Fruit fly (Drosophila melanogaster) whole organism, embryonic: ENCODE measurements around the gene bb8.

Experiments used
- CG10321 ChIP-seq: fragments of 200-800 bp; sonication (Bioruptor generic); IDR thresholded peaks from 2 replicates; pipeline ENCODE4 v1.3.6; 2022; ENCODE audit warnings: missing biosample characterization, missing genetic modification characterization
- CG11093 ChIP-seq: fragments of 200-800 bp; sonication (Bioruptor generic); IDR thresholded peaks from 3 replicates; pipeline ENCODE4 v1.3.6; 2022; ENCODE audit warnings: missing biosample characterization, missing genetic modification characterization
- CG11504 ChIP-seq: fragments of 200-800 bp; sonication (Bioruptor generic); optimal IDR thresholded peaks from 3 replicates; lab custom pipeline; 2019; ENCODE audit warnings: missing biosample characterization, mild to moderate bottlenecking, missing genetic modification characterization, moderate library complexity
- CG11695 ChIP-seq: fragments of 200-800 bp; sonication (Bioruptor generic); IDR thresholded peaks from 3 replicates; pipeline ENCODE4 v1.3.6; 2022; ENCODE audit warnings: missing biosample characterization, missing genetic modification characterization
- CG14860 ChIP-seq: fragments of 200-800 bp; sonication (Bioruptor generic); IDR thresholded peaks from 3 replicates; pipeline ENCODE4 v1.3.6; 2022; ENCODE audit warnings: missing biosample characterization, missing genetic modification characterization; ENCODE audit not compliant: partially characterized antibody
- CG14965 ChIP-seq: fragments of 200-800 bp; sonication (Bioruptor generic); optimal IDR thresholded peaks from 2 replicates; lab custom pipeline; 2016; ENCODE audit warnings: missing biosample characterization, missing genetic modification characterization, borderline replicate concordance
- CG15073 ChIP-seq: fragments of 200-800 bp; sonication (Bioruptor generic); optimal IDR thresholded peaks from 2 replicates; lab custom pipeline; 2016; ENCODE audit warnings: missing biosample characterization, missing genetic modification characterization
- CG17361 ChIP-seq: fragments of 200-800 bp; sonication (Bioruptor generic); IDR thresholded peaks from 3 replicates; pipeline ENCODE4 v1.3.6; 2022; ENCODE audit warnings: missing biosample characterization, missing genetic modification characterization
- CG17385 ChIP-seq: fragments of 200-800 bp; sonication (Bioruptor generic); optimal IDR thresholded peaks from 3 replicates; lab custom pipeline; 2018; ENCODE audit warnings: missing biosample characterization, mild to moderate bottlenecking, missing genetic modification characterization
- CG18262 ChIP-seq: fragments of 200-800 bp; optimal IDR thresholded peaks from 3 replicates; lab custom pipeline; 2019; ENCODE audit warnings: missing biosample characterization, mild to moderate bottlenecking, missing genetic modification characterization, moderate library complexity
- CG18764 ChIP-seq: fragments of 200-800 bp; sonication (Bioruptor generic); optimal IDR thresholded peaks from 3 replicates; lab custom pipeline; 2016; ENCODE audit warnings: missing biosample characterization, missing genetic modification characterization
- CG2199 ChIP-seq: fragments of 200-800 bp; sonication (Bioruptor generic); IDR thresholded peaks from 3 replicates; pipeline ENCODE4 v1.3.6; 2022; ENCODE audit warnings: missing biosample characterization, missing genetic modification characterization
- CG2712 ChIP-seq: fragments of 200-800 bp; optimal IDR thresholded peaks from 3 replicates; lab custom pipeline; 2019; ENCODE audit warnings: missing biosample characterization, mild to moderate bottlenecking, missing genetic modification characterization, moderate library complexity
- CG3838 ChIP-seq: fragments of 200-800 bp; sonication (Bioruptor generic); optimal IDR thresholded peaks from 3 replicates; lab custom pipeline; 2016; ENCODE audit warnings: missing biosample characterization, missing genetic modification characterization
- CG4360 ChIP-seq: fragments of 200-800 bp; sonication (Bioruptor generic); IDR thresholded peaks from 2 replicates; pipeline ENCODE4 v1.3.6; 2022; ENCODE audit warnings: missing biosample characterization, missing genetic modification characterization
- CG4404 ChIP-seq: fragments of 200-800 bp; sonication (Bioruptor generic); IDR thresholded peaks from 2 replicates; pipeline ENCODE4 v1.3.6; 2022; ENCODE audit warnings: missing biosample characterization, missing genetic modification characterization
- CG4424 ChIP-seq: fragments of 200-800 bp; sonication (Bioruptor generic); optimal IDR thresholded peaks from 3 replicates; lab custom pipeline; 2016; ENCODE audit warnings: missing biosample characterization, missing genetic modification characterization
- CG8089 ChIP-seq: fragments of 200-800 bp; sonication (Bioruptor generic); optimal IDR thresholded peaks from 3 replicates; lab custom pipeline; 2016; ENCODE audit warnings: missing biosample characterization, missing genetic modification characterization
- D ChIP-seq, 2 experiments: fragments of 200-800 bp in 1 of 2; fragments of >200 bp in 1 of 2; sonication (Bioruptor generic) in 1 of 2; optimal IDR thresholded peaks; 2 replicates in 1 of 2; 3 replicates in 1 of 2; lab custom pipeline; 2017; ENCODE audit warnings: mild to moderate bottlenecking in 1 of 2, missing biosample characterization in 1 of 2, missing genetic modification characterization in 1 of 2, missing genetic modification reagents in 1 of 2
- D19A ChIP-seq: fragments of 200-800 bp; optimal IDR thresholded peaks from 3 replicates; lab custom pipeline; 2019; ENCODE audit warnings: missing biosample characterization, mild to moderate bottlenecking, missing genetic modification characterization, moderate library complexity
- Deaf1 ChIP-seq: fragments of 200-800 bp; optimal IDR thresholded peaks from 3 replicates; lab custom pipeline; 2019; ENCODE audit warnings: missing biosample characterization, mild to moderate bottlenecking, missing genetic modification characterization, moderate library complexity
- Eip74EF ChIP-seq, 2 experiments: fragments of 200-800 bp in 1 of 2; fragments of >200 bp in 1 of 2; sonication (Bioruptor generic) in 1 of 2; optimal IDR thresholded peaks; 2 replicates each; lab custom pipeline; 2017 to 2019; ENCODE audit warnings: missing biosample characterization in 2 of 2, missing genetic modification characterization in 2 of 2, mild to moderate bottlenecking in 1 of 2, moderate library complexity in 1 of 2
- Elba2 ChIP-seq: fragments of 200-800 bp; sonication (Bioruptor generic); optimal IDR thresholded peaks from 3 replicates; lab custom pipeline; 2016; ENCODE audit warnings: missing biosample characterization, missing genetic modification characterization
- Fer2 ChIP-seq: fragments of 200-800 bp; sonication (Bioruptor generic); optimal IDR thresholded peaks from 2 replicates; lab custom pipeline; 2018; ENCODE audit warnings: missing biosample characterization, mild to moderate bottlenecking, missing genetic modification characterization, moderate library complexity
- HHEX ChIP-seq: fragments of 200-800 bp; sonication (Bioruptor generic); optimal IDR thresholded peaks from 3 replicates; lab custom pipeline; 2017; ENCODE audit warnings: missing biosample characterization, mild to moderate bottlenecking, missing genetic modification characterization, missing genetic modification reagents
- Myb ChIP-seq: fragments of 200-800 bp; sonication (Bioruptor generic); optimal IDR thresholded peaks from 2 replicates; lab custom pipeline; 2016; ENCODE audit warnings: missing biosample characterization, missing genetic modification characterization
- NfI ChIP-seq: fragments of 200-800 bp; sonication (Bioruptor generic); optimal IDR thresholded peaks from 3 replicates; lab custom pipeline; 2018; ENCODE audit warnings: missing biosample characterization, mild to moderate bottlenecking, missing genetic modification characterization, moderate library complexity
- abd-A ChIP-seq: fragments of 200-800 bp; sonication (Bioruptor generic); optimal IDR thresholded peaks from 3 replicates; lab custom pipeline; 2019; ENCODE audit warnings: missing biosample characterization, mild to moderate bottlenecking, missing genetic modification characterization, moderate library complexity
- ac ChIP-seq: fragments of 200-800 bp; sonication (Bioruptor generic); optimal IDR thresholded peaks from 3 replicates; lab custom pipeline; 2017; ENCODE audit warnings: missing biosample characterization, mild to moderate bottlenecking, missing genetic modification characterization
- aop ChIP-seq: fragments of 200-800 bp; sonication (Bioruptor generic); IDR thresholded peaks from 2 replicates; pipeline ENCODE4 v1.3.6; 2022; ENCODE audit warnings: missing biosample characterization, missing genetic modification characterization
- ase ChIP-seq: fragments of 200-800 bp; sonication (Bioruptor generic); IDR thresholded peaks from 3 replicates; pipeline ENCODE4 v1.3.6; 2022; ENCODE audit warnings: missing biosample characterization, missing genetic modification characterization
- bcd ChIP-seq: fragments of 200-800 bp; sonication (Bioruptor generic); optimal IDR thresholded peaks from 2 replicates; lab custom pipeline; 2017; ENCODE audit warnings: missing biosample characterization, mild to moderate bottlenecking, missing genetic modification characterization
- cg ChIP-seq: fragments of 200-800 bp; sonication (Bioruptor generic); optimal IDR thresholded peaks from 3 replicates; lab custom pipeline; 2019; ENCODE audit warnings: missing biosample characterization, mild to moderate bottlenecking, missing genetic modification characterization, moderate library complexity
- chinmo ChIP-seq: fragments of 200-800 bp; sonication (Bioruptor generic); IDR thresholded peaks from 4 replicates; pipeline ENCODE4 v1.3.6; 2022; ENCODE audit warnings: missing biosample characterization, missing genetic modification characterization; ENCODE audit not compliant: partially characterized antibody
- crol ChIP-seq: fragments of 200-800 bp; sonication (Bioruptor generic); IDR thresholded peaks from 2 replicates; pipeline ENCODE4 v1.3.6; 2022; ENCODE audit warnings: missing biosample characterization, missing genetic modification characterization
- crp ChIP-seq, 2 experiments: fragments of 200-800 bp; sonication (Bioruptor generic); optimal IDR thresholded peaks; 2 replicates in 1 of 2; 3 replicates in 1 of 2; lab custom pipeline; 2017; ENCODE audit warnings: missing biosample characterization in 2 of 2, missing genetic modification characterization in 2 of 2, mild to moderate bottlenecking in 1 of 2, moderate library complexity in 1 of 2
- emc ChIP-seq: fragments of 200-800 bp; sonication (Bioruptor generic); optimal IDR thresholded peaks from 2 replicates; lab custom pipeline; 2016; ENCODE audit warnings: missing biosample characterization, missing genetic modification characterization
- exex ChIP-seq: fragments of 200-800 bp; sonication (Bioruptor generic); optimal IDR thresholded peaks from 4 replicates; lab custom pipeline; 2018; ENCODE audit warnings: missing biosample characterization, mild to moderate bottlenecking, missing genetic modification characterization, moderate library complexity
- hth ChIP-seq: fragments of >200 bp; optimal IDR thresholded peaks from 2 replicates; lab custom pipeline; 2017; ENCODE audit warnings: inconsistent platforms
- jumu ChIP-seq: fragments of 200-800 bp; sonication (Bioruptor generic); optimal IDR thresholded peaks from 3 replicates; lab custom pipeline; 2016; ENCODE audit warnings: missing biosample characterization, missing genetic modification characterization
- kni ChIP-seq: fragments of 200-800 bp; sonication (Bioruptor generic); optimal IDR thresholded peaks from 3 replicates; lab custom pipeline; 2017; ENCODE audit warnings: mild to moderate bottlenecking, missing biosample characterization, missing genetic modification reagents, missing genetic modification characterization
- oc ChIP-seq: fragments of 200-800 bp; sonication (Bioruptor generic); optimal IDR thresholded peaks from 2 replicates; lab custom pipeline; 2018; ENCODE audit warnings: missing biosample characterization, mild to moderate bottlenecking, missing genetic modification characterization, moderate library complexity
- pros ChIP-seq: fragments of 200-800 bp; sonication (Bioruptor generic); optimal IDR thresholded peaks from 3 replicates; lab custom pipeline; 2019; ENCODE audit warnings: missing biosample characterization, mild to moderate bottlenecking, missing genetic modification characterization, moderate library complexity
- row ChIP-seq: fragments of 200-800 bp; sonication (Bioruptor generic); IDR thresholded peaks from 3 replicates; pipeline ENCODE4 v1.3.6; 2022; ENCODE audit warnings: missing biosample characterization, missing genetic modification characterization
- slbo ChIP-seq: fragments of 200-800 bp; sonication (Bioruptor generic); IDR thresholded peaks from 2 replicates; pipeline ENCODE4 v1.3.6; 2022; ENCODE audit warnings: missing biosample characterization, missing genetic modification characterization
- sob ChIP-seq: fragments of 200-800 bp; sonication (Bioruptor generic); IDR thresholded peaks from 2 replicates; pipeline ENCODE4 v1.3.6; 2022; ENCODE audit warnings: missing biosample characterization, missing genetic modification characterization
- tll ChIP-seq, 2 experiments: fragments of 200-800 bp in 1 of 2; fragments of >200 bp in 1 of 2; sonication (Bioruptor generic) in 1 of 2; optimal IDR thresholded peaks; 2 replicates each; lab custom pipeline; 2017 to 2019; ENCODE audit warnings: missing biosample characterization in 2 of 2, missing genetic modification characterization in 2 of 2, mild to moderate bottlenecking in 1 of 2, moderate library complexity in 1 of 2
- twi ChIP-seq: fragments of 200-800 bp; optimal IDR thresholded peaks from 2 replicates; lab custom pipeline; 2019; ENCODE audit warnings: missing biosample characterization, mild to moderate bottlenecking, missing genetic modification characterization, moderate library complexity
- zen2 ChIP-seq: fragments of 200-800 bp; sonication (Bioruptor generic); IDR thresholded peaks from 3 replicates; pipeline ENCODE4 v1.3.6; 2022; ENCODE audit warnings: missing biosample characterization, missing genetic modification characterization; ENCODE audit not compliant: partially characterized antibody

The bb8 gene

DNA sequence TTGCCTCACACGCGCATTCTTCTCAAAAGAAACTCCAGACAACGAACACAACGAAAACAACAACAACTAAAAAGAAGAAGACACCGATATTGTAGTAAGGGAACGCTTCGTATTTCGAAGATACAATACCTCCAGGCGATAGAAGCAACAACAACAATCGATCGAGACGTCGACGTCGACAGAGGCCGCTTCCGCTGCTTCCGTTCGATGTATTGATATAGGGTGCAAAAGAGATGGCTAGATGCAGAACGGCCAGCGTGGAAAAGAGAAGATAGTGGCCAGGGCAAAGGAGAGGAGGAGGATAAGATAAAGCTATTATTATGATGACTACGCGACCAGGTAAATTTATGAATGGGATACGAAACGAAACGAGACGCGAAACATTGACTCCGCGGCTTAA is 25.2 kb upstream of the bb8 start (continued):
- TF ChIP-seq CG14860 (no peak), crol (GFP tag; lab: Robert Waterston, UW) (peak; percentile 59), CG4404 (GFP tag; lab: Robert Waterston, UW) (no peak), CG2712 (tag; lab: Kevin White, UChicago) (no peak), jumu (no peak), emc (no peak), exex (tag; lab: Kevin White, UChicago) (peak; percentile 44), Elba2 (no peak), HHEX (GFP tag; lab: Kevin White, UChicago) (no peak), CG11695 (GFP tag; lab: Robert Waterston, UW) (no peak), CG4424 (GFP tag; lab: Kevin White, UChicago) (no peak), zen2 (GFP tag; lab: Robert Waterston, UW) (no peak), ac (GFP tag; lab: Kevin White, UChicago) (no peak), CG17385 (GFP tag; lab: Kevin White, UChicago) (peak; percentile 62), slbo (GFP tag; lab: Robert Waterston, UW) (no peak), CG8089 (GFP tag; lab: Kevin White, UChicago) (no peak), oc (tag; lab: Kevin White, UChicago) (peak; percentile 42), CG3838 (no peak), CG15073 (GFP tag; lab: Kevin White, UChicago) (no peak), D19A (tag; lab: Kevin White, UChicago) (no peak), cg (GFP tag; lab: Kevin White, UChicago) (peak; percentile 48), CG4360 (GFP tag; lab: Robert Waterston, UW) (peak; percentile 98), CG17361 (GFP tag; lab: Robert Waterston, UW) (no peak), aop (GFP tag; lab: Robert Waterston, UW) (peak; percentile 82), Deaf1 (tag; lab: Kevin White, UChicago) (peak; percentile 35), D (optimal IDR thresholded peaks at IDR 0.05; lab: Kevin White, UChicago) (peak; percentile 89), D (GFP tag; optimal IDR thresholded peaks at IDR 0.05; lab: Kevin White, UChicago) (no peak), twi (tag; lab: Kevin White, UChicago) (peak; percentile 5), abd-A (tag; lab: Kevin White, UChicago) (peak; percentile 4), Eip74EF (GFP tag; optimal IDR thresholded peaks at IDR 0.05; lab: Kevin White, UChicago) (no peak), CG11093 (no peak), crp (GFP tag; optimal IDR thresholded peaks at IDR 0.05; lab: Kevin White, UChicago) (no peak), pros (GFP tag; lab: Kevin White, UChicago) (peak; percentile 75), chinmo (peak; percentile 50; the same call in 1 of the 4 replicates), hth (lab: Kevin White, UChicago) (no peak), Fer2 (tag; lab: Kevin White, UChicago) (no peak), Myb (no peak), sob (no peak), CG11504 (no peak), CG14965 (GFP tag; lab: Kevin White, UChicago) (no peak), kni (GFP tag; lab: Kevin White, UChicago) (peak; percentile 33), bcd (no peak), tll (GFP tag; optimal IDR thresholded peaks at IDR 0.05; lab: Kevin White, UChicago) (peak in 1 of 2 experiments; percentile 90), CG18262 (tag; lab: Kevin White, UChicago) (no peak), CG10321 (no peak), NfI (GFP tag; lab: Kevin White, UChicago) (no peak), row (no peak), CG2199 (GFP tag; lab: Robert Waterston, UW) (0 out of 3 replicates have a peak, but pooled peaks have one; percentile 19), CG18764 (GFP tag; lab: Kevin White, UChicago) (no peak), ase (GFP tag; lab: Robert Waterston, UW) (no peak)
